Worm (Caenorhabditis elegans) whole organism, L3 larva: ENCODE measurements around the gene F21C10.11.

Source experiments
- R02D3.7 ChIP-seq: fragments of 150-350 bp; optimal IDR thresholded peaks from 2 replicates; lab custom pipeline; 2014; ENCODE audit warnings: missing biosample characterization, missing genetic modification characterization
- ama-1 ChIP-seq: fragments of 150-350 bp; optimal IDR thresholded peaks from 2 replicates; lab custom pipeline; 2018
- elt-1 ChIP-seq: fragments of 150-350 bp; optimal IDR thresholded peaks from 2 replicates; lab custom pipeline; 2014; ENCODE audit warnings: missing biosample characterization, missing genetic modification characterization
- elt-2 ChIP-seq: sonication (generic microtip); optimal IDR thresholded peaks from 2 replicates; lab custom pipeline; 2016; ENCODE audit warnings: missing genetic modification reagents, mild to moderate bottlenecking, missing genetic modification characterization, missing compliant biosample characterization
- fos-1 ChIP-seq: fragments of 150-350 bp; optimal IDR thresholded peaks from 2 replicates; lab custom pipeline; 2014; ENCODE audit warnings: missing biosample characterization, missing genetic modification characterization
- nhr-43 ChIP-seq: sonication (generic microtip); optimal IDR thresholded peaks from 2 replicates; lab custom pipeline; 2016; ENCODE audit warnings: mild to moderate bottlenecking, missing genetic modification characterization, missing compliant biosample characterization; ENCODE audit not compliant: poor library complexity, severe bottlenecking
- skn-1 ChIP-seq: fragments of 150-350 bp; optimal IDR thresholded peaks from 2 replicates; lab custom pipeline; 2014; ENCODE audit warnings: missing biosample characterization, missing genetic modification characterization
- ztf-11 ChIP-seq: fragments of 150-350 bp; optimal IDR thresholded peaks from 2 replicates; lab custom pipeline; 2014; ENCODE audit warnings: missing biosample characterization, missing genetic modification characterization
- ztf-4 ChIP-seq: fragments of 150-350 bp; optimal IDR thresholded peaks from 2 replicates; lab custom pipeline; 2014; ENCODE audit warnings: missing biosample characterization, missing genetic modification characterization

DNA sequence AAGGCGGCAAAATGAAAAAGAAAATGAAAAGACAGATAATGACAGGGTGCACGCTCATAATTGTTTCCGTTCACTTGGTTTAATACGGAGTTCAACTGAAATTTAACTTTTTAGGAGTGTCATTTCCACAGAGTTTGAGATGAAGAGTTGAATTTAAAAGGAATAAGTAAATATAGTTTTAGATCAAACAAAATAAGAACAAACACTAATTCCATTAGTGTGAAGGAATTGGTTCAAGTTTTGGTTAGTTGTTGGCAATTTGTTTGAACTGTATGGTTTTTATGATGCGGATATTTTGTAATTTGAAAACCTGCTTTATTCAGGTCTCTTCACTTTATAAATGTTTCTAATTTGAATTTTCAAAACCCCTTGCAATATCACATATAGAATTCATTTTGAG, 33.4 kb downstream of the F21C10.11 start, which contains the start of gene B0222.15:
- TF ChIP-seq elt-2 (tag; lab: Kevin White, UChicago), result no peak
- no peak for TF ChIP-seq ama-1 (lab: Kevin White, UChicago)
- TF ChIP-seq nhr-43, result no peak
- TF ChIP-seq fos-1 (tag; lab: Kevin White, UChicago), result no peak
- TF ChIP-seq R02D3.7 (tag; lab: Kevin White, UChicago), result no peak
- no peak for TF ChIP-seq skn-1 (tag; lab: Kevin White, UChicago)
- TF ChIP-seq elt-1 (tag; lab: Kevin White, UChicago), result no peak
- no peak for TF ChIP-seq ztf-4 (tag; lab: Kevin White, UChicago)
- no peak for TF ChIP-seq ztf-11 (tag; lab: Kevin White, UChicago)
